Worm (Caenorhabditis elegans) whole organism, L3 larva: ENCODE results near the gene srj-54.

Source experiments
- aly-2 ChIP-seq: fragments of 150-350 bp; optimal IDR thresholded peaks from 2 replicates; lab custom pipeline; 2014; ENCODE audit warnings: missing biosample characterization, missing genetic modification characterization
- ama-1 ChIP-seq: fragments of 150-350 bp; optimal IDR thresholded peaks from 2 replicates; lab custom pipeline; 2018
- ceh-16 ChIP-seq: sonication (generic microtip); optimal IDR thresholded peaks from 2 replicates; lab custom pipeline; 2017; ENCODE audit warnings: missing biosample characterization, missing genetic modification characterization
- ceh-28 ChIP-seq: fragments of 150-350 bp; optimal IDR thresholded peaks from 2 replicates; lab custom pipeline; 2014; ENCODE audit warnings: missing biosample characterization, missing genetic modification reagents, missing genetic modification characterization
- ceh-9 ChIP-seq: sonication (generic microtip); optimal IDR thresholded peaks from 2 replicates; lab custom pipeline; 2018; ENCODE audit warnings: missing biosample characterization, missing genetic modification characterization
- egl-27 ChIP-seq: sonication (generic microtip); optimal IDR thresholded peaks from 4 replicates; lab custom pipeline; 2017; ENCODE audit warnings: missing biosample characterization, missing genetic modification reagents, missing genetic modification characterization
- egl-5 ChIP-seq: fragments of 150-350 bp; optimal IDR thresholded peaks from 2 replicates; lab custom pipeline; 2017; ENCODE audit warnings: missing biosample characterization, missing genetic modification reagents, missing genetic modification characterization, inconsistent platforms
- elt-1 ChIP-seq: fragments of 150-350 bp; optimal IDR thresholded peaks from 2 replicates; lab custom pipeline; 2014; ENCODE audit warnings: missing biosample characterization, missing genetic modification characterization
- elt-2 ChIP-seq: sonication (generic microtip); optimal IDR thresholded peaks from 2 replicates; lab custom pipeline; 2016; ENCODE audit warnings: missing genetic modification reagents, mild to moderate bottlenecking, missing genetic modification characterization, missing compliant biosample characterization
- elt-3 ChIP-seq, 3 experiments: fragments of 150-350 bp in 1 of 3; sonication (generic microtip) in 2 of 3; optimal IDR thresholded peaks; 2 replicates in 2 of 3; 4 replicates in 1 of 3; lab custom pipeline; 2014 to 2017; ENCODE audit warnings: missing biosample characterization in 3 of 3, missing genetic modification characterization in 3 of 3
- eor-1 ChIP-seq, 2 experiments: fragments of 150-350 bp; optimal IDR thresholded peaks; 2 replicates each; lab custom pipeline; 2014 to 2018; ENCODE audit warnings: missing biosample characterization in 2 of 2, missing genetic modification characterization in 2 of 2
- fkh-10 ChIP-seq: sonication (generic microtip); optimal IDR thresholded peaks from 2 replicates; lab custom pipeline; 2017; ENCODE audit warnings: missing biosample characterization, missing genetic modification reagents, missing genetic modification characterization
- fkh-2 ChIP-seq: fragments of 150-350 bp; optimal IDR thresholded peaks from 2 replicates; lab custom pipeline; 2014; ENCODE audit warnings: missing biosample characterization, missing genetic modification reagents, missing genetic modification characterization
- fos-1 ChIP-seq: fragments of 150-350 bp; optimal IDR thresholded peaks from 2 replicates; lab custom pipeline; 2014; ENCODE audit warnings: missing biosample characterization, missing genetic modification characterization
- jun-1 ChIP-seq: fragments of 150-350 bp; optimal IDR thresholded peaks from 2 replicates; lab custom pipeline; 2014; ENCODE audit warnings: missing biosample characterization, missing genetic modification reagents, missing genetic modification characterization
- lin-39 ChIP-seq: fragments of 150-350 bp; optimal IDR thresholded peaks from 2 replicates; lab custom pipeline; 2018; ENCODE audit warnings: missing biosample characterization, missing genetic modification reagents, missing genetic modification characterization
- lsy-12 ChIP-seq: sonication (generic microtip); optimal IDR thresholded peaks from 2 replicates; lab custom pipeline; 2016; ENCODE audit warnings: mild to moderate bottlenecking, missing genetic modification characterization, missing compliant biosample characterization
- mdl-1 ChIP-seq: fragments of 150-350 bp; optimal IDR thresholded peaks from 2 replicates; lab custom pipeline; 2014; ENCODE audit warnings: missing biosample characterization, missing genetic modification characterization
- nfya-1 ChIP-seq: sonication (generic microtip); optimal IDR thresholded peaks from 2 replicates; lab custom pipeline; 2017; ENCODE audit warnings: missing genetic modification characterization, mild to moderate bottlenecking, missing compliant biosample characterization, antibody characterized with exemption, moderate library complexity; ENCODE audit not compliant: insufficient read depth
- nhr-11 ChIP-seq: fragments of 150-350 bp; optimal IDR thresholded peaks from 2 replicates; lab custom pipeline; 2014; ENCODE audit warnings: missing biosample characterization, missing genetic modification characterization
- nhr-23 ChIP-seq: fragments of 150-350 bp; optimal IDR thresholded peaks from 2 replicates; lab custom pipeline; 2014; ENCODE audit warnings: missing biosample characterization, missing genetic modification reagents, missing genetic modification characterization
- nhr-25 ChIP-seq: sonication (generic microtip); optimal IDR thresholded peaks from 2 replicates; lab custom pipeline; 2017; ENCODE audit warnings: missing biosample characterization, missing genetic modification characterization
- nhr-28 ChIP-seq: fragments of 150-350 bp; optimal IDR thresholded peaks from 2 replicates; lab custom pipeline; 2014; ENCODE audit warnings: missing biosample characterization, missing genetic modification characterization
- nhr-43 ChIP-seq: sonication (generic microtip); optimal IDR thresholded peaks from 2 replicates; lab custom pipeline; 2016; ENCODE audit warnings: mild to moderate bottlenecking, missing genetic modification characterization, missing compliant biosample characterization; ENCODE audit not compliant: poor library complexity, severe bottlenecking
- nhr-67 ChIP-seq: fragments of 150-350 bp; optimal IDR thresholded peaks from 2 replicates; lab custom pipeline; 2014; ENCODE audit warnings: missing biosample characterization, missing genetic modification characterization
- nhr-76 ChIP-seq: fragments of 150-350 bp; sonication (generic microtip); optimal IDR thresholded peaks from 5 replicates; lab custom pipeline; 2014; ENCODE audit warnings: missing biosample characterization, missing genetic modification characterization
- nhr-77 ChIP-seq: fragments of 150-350 bp; optimal IDR thresholded peaks from 2 replicates; lab custom pipeline; 2014; ENCODE audit warnings: missing biosample characterization, missing genetic modification characterization
- skn-1 ChIP-seq: fragments of 150-350 bp; optimal IDR thresholded peaks from 2 replicates; lab custom pipeline; 2014; ENCODE audit warnings: missing biosample characterization, missing genetic modification characterization
- unc-62 ChIP-seq: fragments of 150-350 bp; sonication (generic microtip); optimal IDR thresholded peaks from 4 replicates; lab custom pipeline; 2014; ENCODE audit warnings: missing biosample characterization, missing genetic modification reagents, missing genetic modification characterization
- zag-1 ChIP-seq: fragments of 150-350 bp; optimal IDR thresholded peaks from 2 replicates; lab custom pipeline; 2014; ENCODE audit warnings: missing biosample characterization, missing genetic modification characterization
- ztf-11 ChIP-seq: fragments of 150-350 bp; optimal IDR thresholded peaks from 2 replicates; lab custom pipeline; 2014; ENCODE audit warnings: missing biosample characterization, missing genetic modification characterization

srj-54 gene

ce11 chrV:2859738-2860137 is at the start of gene srj-54:
TSS of gene srj-54 (minus strand) at chrV:2859838.
- TF ChIP-seq ama-1 (lab: Kevin White, UChicago), result no peak
- TF ChIP-seq elt-2 (tag; lab: Kevin White, UChicago), result no peak
- no peak for TF ChIP-seq mdl-1
- no peak for TF ChIP-seq nhr-67 (tag; lab: Kevin White, UChicago)

- TF ChIP-seq skn-1 (no peak), nhr-11 (tag; lab: Kevin White, UChicago) (no peak), nhr-28 (tag; lab: Kevin White, UChicago) (no peak), aly-2 (tag; lab: Kevin White, UChicago) (no peak), lin-39 (tag; lab: Kevin White, UChicago) (no peak), nhr-77 (tag; lab: Kevin White, UChicago) (no peak), elt-3 (tag; optimal IDR thresholded peaks at IDR 0.05; lab: Kevin White, UChicago) (no peak), eor-1 (tag; optimal IDR thresholded peaks at IDR 0.05; lab: Kevin White, UChicago) (no peak), nhr-43 (no peak), unc-62 (GFP tag; lab: Kevin White, UChicago) (no peak), jun-1 (tag; lab: Kevin White, UChicago) (no peak), zag-1 (no peak), nhr-25 (tag; lab: Kevin White, UChicago) (no peak), fos-1 (tag; lab: Kevin White, UChicago) (no peak), nhr-23 (tag; lab: Kevin White, UChicago) (no peak), ztf-11 (tag; lab: Kevin White, UChicago) (no peak)
These were observed 43.6 kb upstream of the srj-54 start, which contains the start of gene C31B8.7 for ce11 chrV:2903227-2903626. TSS of gene C31B8.7 (minus strand) at chrV:2903327.

- TF ChIP-seq elt-1 (no peak), nhr-11 (tag; lab: Kevin White, UChicago) (no peak), nhr-76 (tag; lab: Kevin White, UChicago) (no peak), egl-5 (no peak)
These were observed 40.2 kb upstream of the srj-54 start, which contains the start of gene str-46 for ce11 chrV:2899867-2900266. TSS of gene str-46 (minus strand) at chrV:2899967.

- no peak for TF ChIP-seq ceh-16
- TF ChIP-seq elt-2 (tag; lab: Kevin White, UChicago), result peak; percentile 51
- TF ChIP-seq ceh-28 (tag; lab: Kevin White, UChicago), result no peak
- TF ChIP-seq egl-27 (tag; lab: Kevin White, UChicago), result no peak
These were observed 36.6 kb upstream of the srj-54 start, which contains the start of gene pals-32 for ce11 chrV:2896198-2896660. TSS of gene pals-32 (plus strand) at chrV:2896610.

ce11 chrV:2892976-2893375 is 33.3 kb upstream of the srj-54 start, which contains the start of gene srh-127:
TSS of gene srh-127 (plus strand) at chrV:2893276.
- TF ChIP-seq fkh-10 (GFP tag; lab: Kevin White, UChicago) (no peak), lsy-12 (no peak), ceh-28 (tag; lab: Kevin White, UChicago) (no peak), mdl-1 (no peak), unc-62 (GFP tag; lab: Kevin White, UChicago) (no peak), egl-5 (no peak), fkh-2 (tag; lab: Kevin White, UChicago) (no peak), nhr-25 (tag; lab: Kevin White, UChicago) (no peak), ama-1 (lab: Kevin White, UChicago) (no peak), fos-1 (tag; lab: Kevin White, UChicago) (no peak)
- TF ChIP-seq, all 47 proteins: peak for 0

ce11 chrV:2891927-2892326 is 32.3 kb upstream of the srj-54 start, which contains the start of gene F37B4.15:
TSS of gene F37B4.15 (plus strand) at chrV:2892227.
- TF ChIP-seq fos-1 (tag; lab: Kevin White, UChicago) (no peak), eor-1 (tag; optimal IDR thresholded peaks at IDR 0.05; lab: Kevin White, UChicago) (no peak), nhr-23 (tag; lab: Kevin White, UChicago) (no peak), aly-2 (tag; lab: Kevin White, UChicago) (no peak), nfya-1 (no peak), ceh-16 (no peak), ceh-9 (tag; lab: Kevin White, UChicago) (no peak), ama-1 (lab: Kevin White, UChicago) (no peak), fkh-2 (tag; lab: Kevin White, UChicago) (no peak)
